Worm (Caenorhabditis elegans): Measurements from ENCODE around the gene F33A8.4.

DNA sequence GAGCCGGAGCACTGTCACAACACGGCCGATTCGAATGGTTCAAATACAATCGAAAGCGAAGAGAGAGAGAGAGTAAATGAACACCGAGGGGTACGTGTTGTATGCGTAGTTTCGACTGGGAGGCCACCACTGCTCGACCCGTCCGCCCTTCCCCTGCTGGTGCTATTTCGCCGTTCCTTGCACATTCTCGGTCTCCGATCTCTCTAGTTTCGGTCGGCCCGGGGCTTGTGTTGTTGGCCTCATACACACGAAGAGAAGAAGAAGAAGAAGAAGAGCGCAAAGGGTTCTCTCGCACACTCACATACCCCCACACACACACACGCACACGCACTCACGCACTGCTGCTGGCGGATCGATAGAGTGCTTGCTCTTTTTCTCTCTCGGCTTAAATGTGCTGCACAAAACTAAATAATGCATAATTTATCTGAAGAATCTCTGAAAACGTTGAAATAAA, 5.9 kb downstream of the F33A8.4 start:
- TF ChIP-seq flt-1 (GFP tag; IDR thresholded peaks at IDR 0.05) (peak; percentile 48; the same call in 1 of the 2 replicates), klf-2 (GFP tag; conservative IDR thresholded peaks at IDR 0.05) (0 out of 2 replicates have a peak, but pooled peaks have one; percentile 38), med-1 (GFP tag; optimal IDR thresholded peaks at IDR 0.05; ENCODE audit: insufficient read depth) (no peak), cog-1 (tag; optimal IDR thresholded peaks at IDR 0.05) (peak; percentile 81), ztf-23 (GFP tag; IDR thresholded peaks at IDR 0.05) (peak; percentile 70; the same call in 1 of the 2 replicates), tab-1 (GFP tag; IDR thresholded peaks at IDR 0.05) (no peak), T22C8.4 (GFP tag; IDR thresholded peaks at IDR 0.05) (peak; percentile 85), ztf-29 (GFP tag; IDR thresholded peaks at IDR 0.05) (peak; percentile 86)

Measured in whole organism, midembryonic.